Fruit fly (Drosophila melanogaster) Kc167 (cell line): Measurements from ENCODE around the gene CG17344.

Experiments
- Myc ChIP-seq: fragments of >200 bp; optimal IDR thresholded peaks from 2 replicates; lab custom pipeline; 2017; ENCODE audit warnings: missing external identifiers
- Sin3A ChIP-seq: fragments of >200 bp; optimal IDR thresholded peaks from 2 replicates; lab custom pipeline; 2018; ENCODE audit warnings: missing external identifiers
- h ChIP-seq: fragments of >200 bp; optimal IDR thresholded peaks from 3 replicates; lab custom pipeline; 2018; ENCODE audit warnings: missing external identifiers
- insv ChIP-seq: fragments of >200 bp; optimal IDR thresholded peaks from 3 replicates; lab custom pipeline; 2018; ENCODE audit warnings: missing external identifiers
- psq ChIP-seq: fragments of >200 bp; optimal IDR thresholded peaks from 2 replicates; lab custom pipeline; 2017; ENCODE audit warnings: missing external identifiers

DNA sequence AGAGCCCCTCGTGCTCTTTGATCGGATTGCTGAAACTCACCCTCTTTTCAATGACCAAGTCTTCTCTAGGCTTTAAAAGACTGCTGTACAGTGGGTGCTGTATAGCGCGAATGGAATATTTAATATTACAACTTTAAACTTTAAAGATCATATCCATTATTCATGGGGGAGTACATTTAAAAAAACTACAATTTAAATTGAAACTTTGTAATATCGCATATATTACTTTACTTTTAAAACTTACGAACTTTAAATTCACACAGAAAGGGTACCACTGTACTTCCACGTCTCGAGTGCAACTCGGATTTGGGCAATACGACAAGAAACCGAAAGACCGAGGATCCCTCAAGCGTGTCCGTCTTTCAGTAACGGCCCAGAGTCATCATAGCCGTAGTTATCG is 42.9 kb upstream of the CG17344 start, which contains the start of gene Phlpp:
- TF ChIP-seq psq (lab: Kevin White, UChicago) = no peak
- TF ChIP-seq h (lab: Kevin White, UChicago) = no peak
- no peak for TF ChIP-seq Myc
- TF ChIP-seq Sin3A (lab: Kevin White, UChicago) = no peak
- TF ChIP-seq insv = no peak
